Fruit fly (Drosophila melanogaster) whole organism, embryonic: ENCODE results near the gene CG43060.

Experiments
- Bdp1 ChIP-seq: fragments of 200-800 bp; sonication (Bioruptor generic); optimal IDR thresholded peaks from 3 replicates; lab custom pipeline; 2016; ENCODE audit warnings: missing biosample characterization, missing genetic modification characterization
- CG10565 ChIP-seq: fragments of 200-800 bp; sonication (Bioruptor generic); optimal IDR thresholded peaks from 3 replicates; lab custom pipeline; 2016; ENCODE audit warnings: missing biosample characterization, mild to moderate bottlenecking, missing genetic modification characterization
- CG11504 ChIP-seq: fragments of 200-800 bp; sonication (Bioruptor generic); optimal IDR thresholded peaks from 3 replicates; lab custom pipeline; 2019; ENCODE audit warnings: missing biosample characterization, mild to moderate bottlenecking, missing genetic modification characterization, moderate library complexity
- CG12769 ChIP-seq: fragments of 200-800 bp; sonication (Bioruptor generic); optimal IDR thresholded peaks from 2 replicates; lab custom pipeline; 2019; ENCODE audit warnings: missing biosample characterization, mild to moderate bottlenecking, missing genetic modification characterization, moderate library complexity
- CG13894 ChIP-seq: fragments of 200-800 bp; sonication (Bioruptor generic); optimal IDR thresholded peaks from 3 replicates; lab custom pipeline; 2018; ENCODE audit warnings: missing biosample characterization, mild to moderate bottlenecking, missing genetic modification characterization, moderate library complexity
- CG14710 ChIP-seq: fragments of 200-800 bp; sonication (Bioruptor generic); optimal IDR thresholded peaks from 3 replicates; lab custom pipeline; 2019; ENCODE audit warnings: missing biosample characterization, mild to moderate bottlenecking, missing genetic modification characterization, moderate library complexity
- CG15601 ChIP-seq: fragments of 200-800 bp; sonication (Bioruptor generic); optimal IDR thresholded peaks from 3 replicates; lab custom pipeline; 2019; ENCODE audit warnings: missing biosample characterization, mild to moderate bottlenecking, missing genetic modification characterization, moderate library complexity
- CG1602 ChIP-seq: fragments of 200-800 bp; sonication (Bioruptor generic); optimal IDR thresholded peaks from 3 replicates; lab custom pipeline; 2016; ENCODE audit warnings: missing biosample characterization, missing genetic modification characterization
- CG17361 ChIP-seq: fragments of 200-800 bp; sonication (Bioruptor generic); IDR thresholded peaks from 3 replicates; pipeline ENCODE4 v1.3.6; 2022; ENCODE audit warnings: missing biosample characterization, missing genetic modification characterization
- CG17829 ChIP-seq: fragments of 200-800 bp; optimal IDR thresholded peaks from 2 replicates; lab custom pipeline; 2019; ENCODE audit warnings: missing biosample characterization, mild to moderate bottlenecking, missing genetic modification characterization, moderate library complexity
- CG2120 ChIP-seq: fragments of 200-800 bp; sonication (Bioruptor generic); optimal IDR thresholded peaks from 3 replicates; lab custom pipeline; 2016; ENCODE audit warnings: missing biosample characterization, missing genetic modification characterization
- CG2712 ChIP-seq: fragments of 200-800 bp; optimal IDR thresholded peaks from 3 replicates; lab custom pipeline; 2019; ENCODE audit warnings: missing biosample characterization, mild to moderate bottlenecking, missing genetic modification characterization, moderate library complexity
- CG2889 ChIP-seq: fragments of 200-800 bp; sonication (Bioruptor generic); IDR thresholded peaks from 3 replicates; pipeline ENCODE4 v1.3.6; 2022; ENCODE audit warnings: missing biosample characterization, missing genetic modification characterization
- CG30020 ChIP-seq: fragments of 200-800 bp; optimal IDR thresholded peaks from 2 replicates; lab custom pipeline; 2019; ENCODE audit warnings: missing biosample characterization, mild to moderate bottlenecking, missing genetic modification characterization, moderate library complexity
- CG30403 ChIP-seq: fragments of 200-800 bp; sonication (Bioruptor generic); optimal IDR thresholded peaks from 3 replicates; lab custom pipeline; 2016; ENCODE audit warnings: missing biosample characterization, missing genetic modification characterization
- CG3065 ChIP-seq: fragments of 200-800 bp; sonication (Bioruptor generic); optimal IDR thresholded peaks from 2 replicates; lab custom pipeline; 2016; ENCODE audit warnings: missing biosample characterization, missing genetic modification characterization
- CG31441 ChIP-seq: fragments of 200-800 bp; sonication (Bioruptor generic); IDR thresholded peaks from 2 replicates; pipeline ENCODE4 v1.3.6; 2022; ENCODE audit warnings: missing biosample characterization, missing genetic modification characterization
- CG4360 ChIP-seq: fragments of 200-800 bp; sonication (Bioruptor generic); IDR thresholded peaks from 2 replicates; pipeline ENCODE4 v1.3.6; 2022; ENCODE audit warnings: missing biosample characterization, missing genetic modification characterization
- CG5180 ChIP-seq: fragments of 200-800 bp; sonication (Bioruptor generic); optimal IDR thresholded peaks from 3 replicates; lab custom pipeline; 2017; ENCODE audit warnings: missing biosample characterization, missing genetic modification characterization, mild to moderate bottlenecking, moderate library complexity, missing genetic modification reagents
- CG6689 ChIP-seq: fragments of 200-800 bp; sonication (Bioruptor generic); IDR thresholded peaks from 2 replicates; pipeline ENCODE4 v1.3.6; 2022; ENCODE audit warnings: missing biosample characterization, missing genetic modification characterization
- CG9797 ChIP-seq: fragments of 200-800 bp; sonication (Bioruptor generic); optimal IDR thresholded peaks from 3 replicates; lab custom pipeline; 2018; ENCODE audit warnings: missing biosample characterization, mild to moderate bottlenecking, missing genetic modification characterization
- D19A ChIP-seq: fragments of 200-800 bp; optimal IDR thresholded peaks from 3 replicates; lab custom pipeline; 2019; ENCODE audit warnings: missing biosample characterization, mild to moderate bottlenecking, missing genetic modification characterization, moderate library complexity
- Deaf1 ChIP-seq: fragments of 200-800 bp; optimal IDR thresholded peaks from 3 replicates; lab custom pipeline; 2019; ENCODE audit warnings: missing biosample characterization, mild to moderate bottlenecking, missing genetic modification characterization, moderate library complexity
- E2f2 ChIP-seq: fragments of 200-800 bp; sonication (Bioruptor generic); IDR thresholded peaks from 2 replicates; pipeline ENCODE4 v1.3.6; 2022; ENCODE audit warnings: missing biosample characterization, missing genetic modification characterization
- Lhr ChIP-seq: fragments of 200-800 bp; sonication (Bioruptor generic); optimal IDR thresholded peaks from 3 replicates; lab custom pipeline; 2017; ENCODE audit warnings: mild to moderate bottlenecking, missing biosample characterization, missing genetic modification reagents, missing genetic modification characterization
- MESR4 ChIP-seq: fragments of 200-800 bp; sonication (Bioruptor generic); optimal IDR thresholded peaks from 2 replicates; lab custom pipeline; 2018; ENCODE audit warnings: missing biosample characterization, mild to moderate bottlenecking, missing genetic modification characterization, moderate library complexity
- Med ChIP-seq: fragments of 200-800 bp; sonication (Bioruptor generic); peaks from one replicate; lab custom pipeline; 2016; ENCODE audit warnings: missing biosample characterization, missing genetic modification characterization, mild to moderate bottlenecking, inconsistent platforms, moderate library complexity
- NFAT ChIP-seq: fragments of 200-800 bp; sonication (Bioruptor generic); IDR thresholded peaks from 2 replicates; pipeline ENCODE4 v1.3.6; 2022; ENCODE audit warnings: missing biosample characterization, missing genetic modification characterization
- Nf-YC ChIP-seq: fragments of 200-800 bp; optimal IDR thresholded peaks from 3 replicates; lab custom pipeline; 2019; ENCODE audit warnings: missing biosample characterization, mild to moderate bottlenecking, missing genetic modification characterization, moderate library complexity
- Pdp1 ChIP-seq, 2 experiments: fragments of 200-800 bp; sonication (Bioruptor generic); optimal IDR thresholded peaks; 3 replicates each; lab custom pipeline; 2016; ENCODE audit warnings: missing biosample characterization in 2 of 2, missing genetic modification characterization in 2 of 2, mild to moderate bottlenecking in 1 of 2, moderate library complexity in 1 of 2
- Sry-β ChIP-seq: fragments of 200-800 bp; sonication (Bioruptor generic); optimal IDR thresholded peaks from 2 replicates; lab custom pipeline; 2018; ENCODE audit warnings: missing biosample characterization, mild to moderate bottlenecking, missing genetic modification characterization, moderate library complexity
- Taf1 ChIP-seq: fragments of 200-800 bp; sonication (Bioruptor generic); IDR thresholded peaks from 2 replicates; pipeline ENCODE4 v1.3.6; 2022; ENCODE audit warnings: missing biosample characterization, missing genetic modification characterization
- YL-1 ChIP-seq: fragments of 200-800 bp; sonication (Bioruptor generic); optimal IDR thresholded peaks from 3 replicates; lab custom pipeline; 2017; ENCODE audit warnings: missing biosample characterization, mild to moderate bottlenecking, missing genetic modification characterization
- eyg ChIP-seq: fragments of 200-800 bp; sonication (Bioruptor generic); optimal IDR thresholded peaks from 3 replicates; lab custom pipeline; 2016; ENCODE audit warnings: missing biosample characterization, missing genetic modification characterization
- hb ChIP-seq: fragments of 200-800 bp; sonication (Bioruptor generic); IDR thresholded peaks from 3 replicates; pipeline ENCODE4 v1.3.6; 2022; ENCODE audit warnings: missing biosample characterization, missing genetic modification characterization; ENCODE audit not compliant: partially characterized antibody
- hkb ChIP-seq, 2 experiments: fragments of 200-800 bp in 1 of 2; fragments of >200 bp in 1 of 2; sonication (Bioruptor generic) in 1 of 2; IDR thresholded peaks in 1 of 2; optimal IDR thresholded peaks in 1 of 2; 2 replicates each; pipeline versions ENCODE4 v1.3.6 to Lab custom; 2017 to 2022; ENCODE audit warnings: missing biosample characterization in 1 of 2, missing genetic modification characterization in 1 of 2
- lilli ChIP-seq: fragments of 200-800 bp; sonication (Bioruptor generic); optimal IDR thresholded peaks from 3 replicates; lab custom pipeline; 2016; ENCODE audit warnings: missing biosample characterization, missing genetic modification characterization
- lola ChIP-seq, 3 experiments: fragments of >200 bp in 2 of 3; fragments of 200-800 bp in 1 of 3; sonication (Bioruptor generic) in 1 of 3; optimal IDR thresholded peaks; 2 replicates each; lab custom pipeline; 2017 to 2019; ENCODE audit warnings: missing biosample characterization in 3 of 3, missing genetic modification characterization in 3 of 3, mild to moderate bottlenecking in 1 of 3, moderate library complexity in 1 of 3
- nmo ChIP-seq: fragments of 200-800 bp; sonication (Bioruptor generic); optimal IDR thresholded peaks from 2 replicates; lab custom pipeline; 2018; ENCODE audit warnings: missing biosample characterization, mild to moderate bottlenecking, missing genetic modification characterization, moderate library complexity
- phol ChIP-seq: fragments of 200-800 bp; sonication (Bioruptor generic); optimal IDR thresholded peaks from 3 replicates; lab custom pipeline; 2018; ENCODE audit warnings: missing biosample characterization, mild to moderate bottlenecking, missing genetic modification characterization, moderate library complexity
- pros ChIP-seq: fragments of 200-800 bp; sonication (Bioruptor generic); optimal IDR thresholded peaks from 3 replicates; lab custom pipeline; 2019; ENCODE audit warnings: missing biosample characterization, mild to moderate bottlenecking, missing genetic modification characterization, moderate library complexity
- pzg ChIP-seq: fragments of 200-800 bp; sonication (Bioruptor generic); optimal IDR thresholded peaks from 3 replicates; lab custom pipeline; 2018; ENCODE audit warnings: missing biosample characterization, mild to moderate bottlenecking, missing genetic modification characterization, moderate library complexity
- row ChIP-seq: fragments of 200-800 bp; sonication (Bioruptor generic); IDR thresholded peaks from 3 replicates; pipeline ENCODE4 v1.3.6; 2022; ENCODE audit warnings: missing biosample characterization, missing genetic modification characterization
- run ChIP-seq: fragments of 200-800 bp; sonication (Bioruptor generic); optimal IDR thresholded peaks from 3 replicates; lab custom pipeline; 2018; ENCODE audit warnings: missing biosample characterization, mild to moderate bottlenecking, missing genetic modification characterization
- sna ChIP-seq: fragments of 200-800 bp; sonication (Bioruptor generic); IDR thresholded peaks from 2 replicates; pipeline ENCODE4 v1.3.6; 2022; ENCODE audit warnings: missing biosample characterization, missing genetic modification characterization; ENCODE audit not compliant: partially characterized antibody
- sr ChIP-seq: fragments of 200-800 bp; sonication (Bioruptor generic); IDR thresholded peaks from 3 replicates; pipeline ENCODE4 v1.3.6; 2022; ENCODE audit warnings: missing biosample characterization, missing genetic modification characterization
- zen ChIP-seq: fragments of 200-800 bp; sonication (Bioruptor generic); optimal IDR thresholded peaks from 3 replicates; lab custom pipeline; 2018; ENCODE audit warnings: missing biosample characterization, mild to moderate bottlenecking, missing genetic modification characterization, moderate library complexity

CG43060 gene

DNA sequence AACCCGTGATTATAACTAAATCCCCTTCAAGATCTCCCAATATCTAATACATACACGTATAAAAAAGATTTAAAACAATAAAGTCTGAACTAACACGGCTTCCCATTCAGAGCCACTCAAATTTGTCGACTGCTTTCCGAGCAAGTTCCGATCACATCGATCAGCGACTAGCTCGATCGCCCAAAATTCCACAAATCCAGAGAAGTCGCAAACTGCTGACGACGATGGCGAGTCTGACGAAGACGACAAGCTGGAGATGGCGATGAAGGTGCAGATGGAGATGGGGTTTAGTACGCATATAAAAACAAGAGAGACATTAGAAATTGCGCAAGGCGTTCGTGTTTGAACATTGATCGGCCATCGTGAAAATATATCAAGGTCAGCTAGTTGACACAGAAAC lies 42.2 kb upstream of the CG43060 start:
- TF ChIP-seq CG3065 (GFP tag; lab: Kevin White, UChicago), result no peak
- peak; percentile 69 for TF ChIP-seq CG13894 (tag; lab: Kevin White, UChicago)
- TF ChIP-seq Med (GFP tag; lab: Kevin White, UChicago), result peak; percentile 27
- no peak for TF ChIP-seq sr (GFP tag; lab: Robert Waterston, UW)
- TF ChIP-seq CG2889, result no peak
- peak; percentile 57 for TF ChIP-seq pros (GFP tag; lab: Kevin White, UChicago)
- peak; percentile 57 for TF ChIP-seq CG12769
- TF ChIP-seq Bdp1, result no peak
- peak; percentile 20 for TF ChIP-seq Deaf1 (tag; lab: Kevin White, UChicago)

DNA sequence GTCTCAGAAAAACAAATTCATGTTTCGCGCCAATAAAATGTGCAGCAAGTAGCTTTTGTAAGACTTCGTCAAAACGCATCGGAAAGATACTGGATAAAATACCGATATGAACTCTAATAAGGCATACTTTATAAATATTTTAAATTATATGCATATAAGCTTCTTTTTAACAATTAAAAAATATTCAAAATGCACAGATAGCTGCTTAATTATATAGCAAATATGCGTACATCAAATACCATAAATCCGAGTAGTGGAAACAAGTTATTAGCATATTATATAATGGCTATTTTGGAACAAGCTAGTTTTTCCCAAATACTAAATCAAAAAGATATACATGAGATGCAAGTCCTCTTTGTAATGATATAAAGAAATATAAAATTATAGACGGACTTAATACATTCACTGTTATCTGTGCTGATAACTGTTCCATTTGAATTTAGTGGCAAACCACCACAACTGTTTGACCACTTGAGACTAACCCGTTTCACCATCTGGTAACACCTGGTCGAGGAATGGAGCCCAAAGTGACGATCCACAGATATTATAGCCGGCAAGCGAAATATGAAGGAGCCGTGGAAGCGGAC lies 41.4 kb upstream of the CG43060 start, which contains the start of gene PIG-H:
TSS of gene PIG-H (plus strand) at position 303 of the 587 bp plus-strand sequence.
- TF ChIP-seq Lhr (GFP tag; lab: Kevin White, UChicago), result peak; percentile 70
- peak; percentile 46; the same call in 1 of the 3 replicates for TF ChIP-seq row (GFP tag; lab: Robert Waterston, UW)
- TF ChIP-seq MESR4 (GFP tag; lab: Kevin White, UChicago), result peak; percentile 52
- no peak for TF ChIP-seq sna (GFP tag; lab: Robert Waterston, UW)
- TF ChIP-seq hb (GFP tag; lab: Robert Waterston, UW), result 0 out of 3 replicates have a peak, but pooled peaks have one; percentile 16
- no peak for TF ChIP-seq Taf1 (GFP tag; lab: Robert Waterston, UW)
- peak; percentile 36 for TF ChIP-seq Nf-YC (tag; lab: Kevin White, UChicago)
- TF ChIP-seq CG14710 (tag; lab: Kevin White, UChicago), result peak; percentile 61
- peak; percentile 4 for TF ChIP-seq CG2120 (GFP tag; lab: Kevin White, UChicago)
- peak; percentile 9 for TF ChIP-seq D19A (tag; lab: Kevin White, UChicago)
- TF ChIP-seq CG30403, result peak; percentile 2
- TF ChIP-seq CG31441 (GFP tag; lab: Robert Waterston, UW), result peak; percentile 40; the same call in 1 of the 2 replicates
- TF ChIP-seq CG10565 (GFP tag; lab: Kevin White, UChicago), result no peak
- TF ChIP-seq CG1602 (GFP tag; lab: Kevin White, UChicago), result peak; percentile 10
- peak; percentile 74 for TF ChIP-seq YL-1 (GFP tag; lab: Kevin White, UChicago)
- no peak for TF ChIP-seq hkb (optimal IDR thresholded peaks at IDR 0.05; lab: Kevin White, UChicago)
- no peak for TF ChIP-seq hkb (GFP tag; IDR thresholded peaks at IDR 0.05; lab: Robert Waterston, UW)
- TF ChIP-seq CG6689 (GFP tag; lab: Robert Waterston, UW), result peak; percentile 47; the same call in 1 of the 2 replicates
- peak; percentile 44 for TF ChIP-seq CG2712 (tag; lab: Kevin White, UChicago)
- TF ChIP-seq CG5180 (GFP tag; lab: Kevin White, UChicago), result no peak
- TF ChIP-seq CG4360 (GFP tag; lab: Robert Waterston, UW), result no peak
- peak; percentile 19 for TF ChIP-seq zen (tag; lab: Kevin White, UChicago)
- TF ChIP-seq Sry-β (GFP tag; lab: Kevin White, UChicago), result peak; percentile 9
- TF ChIP-seq Deaf1 (tag; lab: Kevin White, UChicago), result no peak
- peak; percentile 26 for TF ChIP-seq lilli
- peak; percentile 65 for TF ChIP-seq CG9797 (GFP tag; lab: Kevin White, UChicago)
- peak in 1 of 2 experiments; percentile 99 for TF ChIP-seq Pdp1 (GFP tag; optimal IDR thresholded peaks at IDR 0.05; lab: Kevin White, UChicago)
- TF ChIP-seq pzg, result peak; percentile 60
- TF ChIP-seq CG15601 (tag; lab: Kevin White, UChicago), result peak; percentile 44
- TF ChIP-seq NFAT (GFP tag; lab: Robert Waterston, UW), result no peak
- peak; percentile 54 for TF ChIP-seq phol (tag; lab: Kevin White, UChicago)
- TF ChIP-seq run (tag; lab: Kevin White, UChicago), result no peak
- TF ChIP-seq CG17829 (tag; lab: Kevin White, UChicago), result peak; percentile 32
- TF ChIP-seq eyg (GFP tag; lab: Kevin White, UChicago), result no peak
- TF ChIP-seq lola (GFP tag; optimal IDR thresholded peaks at IDR 0.05; lab: Kevin White, UChicago), result peak in 1 of 3 experiments; percentile 22
- TF ChIP-seq CG11504, result peak; percentile 37
- peak; percentile 83 for TF ChIP-seq CG30020 (tag; lab: Kevin White, UChicago)
- peak; percentile 96 for TF ChIP-seq E2f2 (GFP tag; lab: Robert Waterston, UW)
- TF ChIP-seq nmo (GFP tag; lab: Kevin White, UChicago), result peak; percentile 55
- TF ChIP-seq CG17361 (GFP tag; lab: Robert Waterston, UW), result peak; percentile 56; the same call in 2 of the 3 replicates
